Fruit fly (Drosophila melanogaster) whole organism, embryonic: ENCODE measurements around the gene Esyt2.

Experiments used
- Asciz ChIP-seq: fragments of 200-800 bp; sonication (Bioruptor generic); optimal IDR thresholded peaks from 2 replicates; lab custom pipeline; 2017; ENCODE audit warnings: missing biosample characterization, mild to moderate bottlenecking, missing genetic modification characterization, missing genetic modification reagents
- Awh ChIP-seq: fragments of 200-800 bp; sonication (Bioruptor generic); IDR thresholded peaks from 2 replicates; pipeline ENCODE4, ENCODE4 v1.3.6; 2022; ENCODE audit warnings: missing biosample characterization, missing genetic modification characterization
- CG10565 ChIP-seq: fragments of 200-800 bp; sonication (Bioruptor generic); optimal IDR thresholded peaks from 3 replicates; lab custom pipeline; 2016; ENCODE audit warnings: missing biosample characterization, mild to moderate bottlenecking, missing genetic modification characterization
- CG10654 ChIP-seq: fragments of 200-800 bp; sonication (Bioruptor generic); optimal IDR thresholded peaks from 2 replicates; lab custom pipeline; 2016; ENCODE audit warnings: missing biosample characterization, missing genetic modification characterization
- CG12942 ChIP-seq: fragments of 200-800 bp; sonication (Bioruptor generic); optimal IDR thresholded peaks from 3 replicates; lab custom pipeline; 2016; ENCODE audit warnings: missing biosample characterization, missing genetic modification characterization
- CG14014 ChIP-seq: fragments of 200-800 bp; sonication (Bioruptor generic); IDR thresholded peaks from 2 replicates; pipeline ENCODE4 v1.3.6; 2022; ENCODE audit warnings: missing biosample characterization, missing genetic modification characterization
- CG16815 ChIP-seq: fragments of 200-800 bp; sonication (Bioruptor generic); optimal IDR thresholded peaks from 3 replicates; lab custom pipeline; 2017; ENCODE audit warnings: missing biosample characterization, mild to moderate bottlenecking, missing genetic modification characterization
- CG17568 ChIP-seq: fragments of 200-800 bp; sonication (Bioruptor generic); optimal IDR thresholded peaks from 2 replicates; lab custom pipeline; 2018; ENCODE audit warnings: missing biosample characterization, mild to moderate bottlenecking, missing genetic modification characterization, moderate library complexity
- CG17829 ChIP-seq: fragments of 200-800 bp; optimal IDR thresholded peaks from 2 replicates; lab custom pipeline; 2019; ENCODE audit warnings: missing biosample characterization, mild to moderate bottlenecking, missing genetic modification characterization, moderate library complexity
- CG33557 ChIP-seq: fragments of 200-800 bp; sonication (Bioruptor generic); optimal IDR thresholded peaks from 2 replicates; lab custom pipeline; 2019; ENCODE audit warnings: missing biosample characterization, mild to moderate bottlenecking, missing genetic modification characterization, moderate library complexity
- CG5245 ChIP-seq: fragments of 200-800 bp; sonication (Bioruptor generic); optimal IDR thresholded peaks from 3 replicates; lab custom pipeline; 2016; ENCODE audit warnings: missing biosample characterization, missing genetic modification characterization
- CG5953 ChIP-seq: fragments of 200-800 bp; sonication (Bioruptor generic); IDR thresholded peaks from 2 replicates; pipeline ENCODE4 v1.3.6; 2022; ENCODE audit warnings: missing biosample characterization, missing genetic modification characterization
- CG6689 ChIP-seq: fragments of 200-800 bp; sonication (Bioruptor generic); IDR thresholded peaks from 2 replicates; pipeline ENCODE4 v1.3.6; 2022; ENCODE audit warnings: missing biosample characterization, missing genetic modification characterization
- CG7745 ChIP-seq: fragments of 200-800 bp; sonication (Bioruptor generic); optimal IDR thresholded peaks from 2 replicates; lab custom pipeline; 2018; ENCODE audit warnings: missing biosample characterization, mild to moderate bottlenecking, missing genetic modification characterization, moderate library complexity
- CG8478 ChIP-seq: fragments of >200 bp; optimal IDR thresholded peaks from 2 replicates; lab custom pipeline; 2018
- CG9797 ChIP-seq: fragments of 200-800 bp; sonication (Bioruptor generic); optimal IDR thresholded peaks from 3 replicates; lab custom pipeline; 2018; ENCODE audit warnings: missing biosample characterization, mild to moderate bottlenecking, missing genetic modification characterization
- Chrac-16 ChIP-seq: fragments of 200-800 bp; sonication (Bioruptor generic); optimal IDR thresholded peaks from 3 replicates; lab custom pipeline; 2016; ENCODE audit warnings: missing biosample characterization, missing genetic modification characterization
- CoRest ChIP-seq: fragments of 200-800 bp; sonication (Bioruptor generic); optimal IDR thresholded peaks from 3 replicates; lab custom pipeline; 2018; ENCODE audit warnings: missing biosample characterization, mild to moderate bottlenecking, missing genetic modification characterization, moderate library complexity
- D ChIP-seq, 2 experiments: fragments of 200-800 bp in 1 of 2; fragments of >200 bp in 1 of 2; sonication (Bioruptor generic) in 1 of 2; optimal IDR thresholded peaks; 2 replicates in 1 of 2; 3 replicates in 1 of 2; lab custom pipeline; 2017; ENCODE audit warnings: mild to moderate bottlenecking in 1 of 2, missing biosample characterization in 1 of 2, missing genetic modification characterization in 1 of 2, missing genetic modification reagents in 1 of 2
- Drgx ChIP-seq: fragments of 200-800 bp; sonication (Bioruptor generic); IDR thresholded peaks from 2 replicates; pipeline ENCODE4 v1.3.6; 2022; ENCODE audit warnings: missing biosample characterization, missing genetic modification characterization
- H2.0 ChIP-seq: fragments of 200-800 bp; sonication (Bioruptor generic); IDR thresholded peaks from 2 replicates; pipeline ENCODE4 v1.3.6; 2022; ENCODE audit warnings: missing biosample characterization, missing genetic modification characterization
- HLH4C ChIP-seq: fragments of 200-800 bp; sonication (Bioruptor generic); IDR thresholded peaks from 3 replicates; pipeline ENCODE4 v1.3.6; 2022; ENCODE audit warnings: missing biosample characterization, missing genetic modification characterization; ENCODE audit not compliant: partially characterized antibody
- HmgD ChIP-seq: fragments of 200-800 bp; sonication (Bioruptor generic); optimal IDR thresholded peaks from 3 replicates; lab custom pipeline; 2016; ENCODE audit warnings: missing biosample characterization, missing genetic modification characterization
- Kr ChIP-seq: fragments of 200-800 bp; sonication (Bioruptor generic); optimal IDR thresholded peaks from 2 replicates; lab custom pipeline; 2017; ENCODE audit warnings: missing biosample characterization, mild to moderate bottlenecking, missing genetic modification characterization
- Meics ChIP-seq: fragments of 200-800 bp; sonication (Bioruptor generic); optimal IDR thresholded peaks from 2 replicates; lab custom pipeline; 2017; ENCODE audit warnings: missing biosample characterization, mild to moderate bottlenecking, missing genetic modification characterization
- Rx ChIP-seq: fragments of 200-800 bp; sonication (Bioruptor generic); IDR thresholded peaks from 2 replicates; pipeline ENCODE4 v1.3.6; 2022; ENCODE audit warnings: missing biosample characterization, missing genetic modification characterization
- Sox100B ChIP-seq: fragments of 200-800 bp; sonication (Bioruptor generic); optimal IDR thresholded peaks from 3 replicates; lab custom pipeline; 2018; ENCODE audit warnings: missing biosample characterization, mild to moderate bottlenecking, missing genetic modification characterization
- YL-1 ChIP-seq: fragments of 200-800 bp; sonication (Bioruptor generic); optimal IDR thresholded peaks from 3 replicates; lab custom pipeline; 2017; ENCODE audit warnings: missing biosample characterization, mild to moderate bottlenecking, missing genetic modification characterization
- amos ChIP-seq: fragments of 200-800 bp; sonication (Bioruptor generic); IDR thresholded peaks from 2 replicates; pipeline ENCODE4 v1.3.6; 2022; ENCODE audit warnings: missing biosample characterization, missing genetic modification characterization; ENCODE audit not compliant: partially characterized antibody
- ato ChIP-seq: fragments of 200-800 bp; sonication (Bioruptor generic); IDR thresholded peaks from 2 replicates; pipeline ENCODE4 v1.3.6; 2022; ENCODE audit warnings: missing biosample characterization, missing genetic modification characterization; ENCODE audit not compliant: partially characterized antibody
- bbx ChIP-seq: fragments of 200-800 bp; sonication (Bioruptor generic); IDR thresholded peaks from 2 replicates; pipeline ENCODE4 v1.3.6; 2022; ENCODE audit warnings: missing biosample characterization, missing genetic modification characterization; ENCODE audit not compliant: partially characterized antibody
- croc ChIP-seq: fragments of 200-800 bp; sonication (Bioruptor generic); conservative IDR thresholded peaks from 3 replicates; pipeline ENCODE4 v1.3.6; 2022; ENCODE audit warnings: missing biosample characterization, missing genetic modification characterization
- da ChIP-seq: fragments of 200-800 bp; sonication (Bioruptor generic); optimal IDR thresholded peaks from 2 replicates; lab custom pipeline; 2016; ENCODE audit warnings: missing biosample characterization, missing genetic modification characterization
- dati ChIP-seq: fragments of 200-800 bp; sonication (Bioruptor generic); IDR thresholded peaks from 2 replicates; pipeline ENCODE4 v1.3.6; 2022; ENCODE audit warnings: missing biosample characterization, missing genetic modification characterization
- eve ChIP-seq, 2 experiments: fragments of >200 bp; optimal IDR thresholded peaks; 2 replicates each; lab custom pipeline; 2017; ENCODE audit warnings: missing biosample characterization in 2 of 2, missing genetic modification characterization in 2 of 2
- fd3F ChIP-seq: fragments of 200-800 bp; sonication (Bioruptor generic); optimal IDR thresholded peaks from 2 replicates; lab custom pipeline; 2018; ENCODE audit warnings: missing biosample characterization, mild to moderate bottlenecking, missing genetic modification characterization, moderate library complexity
- gem ChIP-seq: fragments of 200-800 bp; sonication (Bioruptor generic); optimal IDR thresholded peaks from 2 replicates; lab custom pipeline; 2019; ENCODE audit warnings: missing biosample characterization, mild to moderate bottlenecking, missing genetic modification characterization, moderate library complexity
- hbn ChIP-seq: fragments of 200-800 bp; sonication (Bioruptor generic); IDR thresholded peaks from 2 replicates; pipeline ENCODE4 v1.3.6; 2022; ENCODE audit warnings: missing biosample characterization, missing genetic modification characterization; ENCODE audit not compliant: partially characterized antibody
- her ChIP-seq: fragments of 200-800 bp; sonication (Bioruptor generic); optimal IDR thresholded peaks from 2 replicates; lab custom pipeline; 2016; ENCODE audit warnings: missing biosample characterization, missing genetic modification characterization
- jing ChIP-seq: fragments of 200-800 bp; sonication (Bioruptor generic); optimal IDR thresholded peaks from 2 replicates; lab custom pipeline; 2018; ENCODE audit warnings: missing biosample characterization, mild to moderate bottlenecking, missing genetic modification characterization
- klu ChIP-seq: fragments of 200-800 bp; sonication (Bioruptor generic); IDR thresholded peaks from 2 replicates; pipeline ENCODE4 v1.3.6; 2022; ENCODE audit warnings: missing biosample characterization, missing genetic modification characterization
- knrl ChIP-seq: fragments of 200-800 bp; sonication (Bioruptor generic); IDR thresholded peaks from 3 replicates; pipeline ENCODE4 v1.3.6; 2022; ENCODE audit warnings: missing biosample characterization, missing genetic modification characterization; ENCODE audit not compliant: partially characterized antibody
- lilli ChIP-seq: fragments of 200-800 bp; sonication (Bioruptor generic); optimal IDR thresholded peaks from 3 replicates; lab custom pipeline; 2016; ENCODE audit warnings: missing biosample characterization, missing genetic modification characterization
- odd ChIP-seq: fragments of 200-800 bp; sonication (Bioruptor generic); optimal IDR thresholded peaks from 2 replicates; lab custom pipeline; 2017; ENCODE audit warnings: missing biosample characterization, mild to moderate bottlenecking, missing genetic modification characterization
- phol ChIP-seq: fragments of 200-800 bp; sonication (Bioruptor generic); optimal IDR thresholded peaks from 3 replicates; lab custom pipeline; 2018; ENCODE audit warnings: missing biosample characterization, mild to moderate bottlenecking, missing genetic modification characterization, moderate library complexity
- pnt ChIP-seq: fragments of 200-800 bp; sonication (Bioruptor generic); optimal IDR thresholded peaks from 3 replicates; lab custom pipeline; 2016; ENCODE audit warnings: missing biosample characterization, missing genetic modification characterization
- sens-2 ChIP-seq: fragments of 200-800 bp; sonication (Bioruptor generic); IDR thresholded peaks from 2 replicates; pipeline ENCODE4 v1.3.6; 2022; ENCODE audit warnings: missing biosample characterization, missing genetic modification characterization
- vfl ChIP-seq: fragments of 200-800 bp; sonication (Bioruptor generic); optimal IDR thresholded peaks from 2 replicates; lab custom pipeline; 2016; ENCODE audit warnings: missing biosample characterization, missing genetic modification characterization
- wek ChIP-seq: fragments of 200-800 bp; sonication (Bioruptor generic); optimal IDR thresholded peaks from 3 replicates; lab custom pipeline; 2018; ENCODE audit warnings: missing biosample characterization, mild to moderate bottlenecking, missing genetic modification characterization, moderate library complexity
- zfh1 ChIP-seq: fragments of 200-800 bp; sonication (Bioruptor generic); IDR thresholded peaks from 3 replicates; pipeline ENCODE4 v1.3.6; 2022; ENCODE audit warnings: missing biosample characterization, missing genetic modification characterization

The Esyt2 gene

dm6 chr3R:24572540-24573043, 28.1 kb downstream of the Esyt2 start (continued):
- peak; percentile 94 for TF ChIP-seq CG12942 (GFP tag; lab: Kevin White, UChicago)
- TF ChIP-seq wek = peak; percentile 78
- TF ChIP-seq phol (tag; lab: Kevin White, UChicago) = peak; percentile 94
- peak; percentile 98 for TF ChIP-seq gem (tag; lab: Kevin White, UChicago)
- TF ChIP-seq vfl (GFP tag; lab: Kevin White, UChicago) = peak; percentile 96
- no peak for TF ChIP-seq D (optimal IDR thresholded peaks at IDR 0.05; lab: Kevin White, UChicago)
- peak; percentile 96 for TF ChIP-seq D (GFP tag; optimal IDR thresholded peaks at IDR 0.05; lab: Kevin White, UChicago)
- peak; percentile 99 for TF ChIP-seq zfh1 (GFP tag; lab: Robert Waterston, UW)
- TF ChIP-seq her (GFP tag; lab: Kevin White, UChicago) = peak; percentile 90
- TF ChIP-seq CG5245 (GFP tag; lab: Kevin White, UChicago) = peak; percentile 96
- TF ChIP-seq CG7745 = peak; percentile 54
- TF ChIP-seq CG16815 (GFP tag; lab: Kevin White, UChicago) = peak; percentile 85
- no peak for TF ChIP-seq bbx (GFP tag; lab: Robert Waterston, UW)
- no peak for TF ChIP-seq HLH4C
- peak; percentile 95 for TF ChIP-seq YL-1 (GFP tag; lab: Kevin White, UChicago)
- peak; percentile 81 for TF ChIP-seq HmgD (GFP tag; lab: Kevin White, UChicago)
- TF ChIP-seq Chrac-16 (GFP tag; lab: Kevin White, UChicago) = peak; percentile 96
- peak; percentile 99 for TF ChIP-seq CG5953
- TF ChIP-seq odd (GFP tag; lab: Kevin White, UChicago) = peak; percentile 96
- peak; percentile 97 for TF ChIP-seq dati (GFP tag; lab: Robert Waterston, UW)
- TF ChIP-seq da (GFP tag; lab: Kevin White, UChicago) = peak; percentile 86
- TF ChIP-seq CG10654 (GFP tag; lab: Kevin White, UChicago) = peak; percentile 95
- TF ChIP-seq CG14014 (GFP tag; lab: Robert Waterston, UW) = peak; percentile 99
- TF ChIP-seq knrl (GFP tag; lab: Robert Waterston, UW) = no peak; the same call in 2 of the 3 replicates
- TF ChIP-seq CG8478 = no peak
- peak; percentile 99 for TF ChIP-seq Meics (GFP tag; lab: Kevin White, UChicago)
- peak; percentile 72 for TF ChIP-seq CG33557
- TF ChIP-seq pnt (GFP tag; lab: Kevin White, UChicago) = peak; percentile 93
- TF ChIP-seq Sox100B (GFP tag; lab: Kevin White, UChicago) = peak; percentile 96
- TF ChIP-seq CG6689 (GFP tag; lab: Robert Waterston, UW) = peak; percentile 97
- peak; percentile 96 for TF ChIP-seq fd3F (GFP tag; lab: Kevin White, UChicago)
- TF ChIP-seq hbn = no peak
- peak; percentile 98 for TF ChIP-seq Rx (GFP tag; lab: Robert Waterston, UW)
- TF ChIP-seq amos (GFP tag; lab: Robert Waterston, UW) = no peak; the same call in 1 of the 2 replicates
- TF ChIP-seq CG10565 = peak; percentile 75
- TF ChIP-seq CoRest = peak; percentile 97
- peak; percentile 98 for TF ChIP-seq Asciz (GFP tag; lab: Kevin White, UChicago)
- peak; percentile 86 for TF ChIP-seq jing (GFP tag; lab: Kevin White, UChicago)
- peak; percentile 99 for TF ChIP-seq Awh (GFP tag; lab: Robert Waterston, UW)
- peak; percentile 97 for TF ChIP-seq CG17568
- no peak for TF ChIP-seq ato (GFP tag; lab: Robert Waterston, UW)
- TF ChIP-seq croc (GFP tag; lab: Robert Waterston, UW) = peak; percentile 92
- TF ChIP-seq klu = peak; percentile 94
- TF ChIP-seq lilli (GFP tag; lab: Kevin White, UChicago) = peak; percentile 98
- TF ChIP-seq CG9797 (GFP tag; lab: Kevin White, UChicago) = peak; percentile 44
- peak; percentile 98 for TF ChIP-seq H2.0 (GFP tag; lab: Robert Waterston, UW)
- no peak for TF ChIP-seq Kr (GFP tag; lab: Kevin White, UChicago)
- peak; percentile 99 for TF ChIP-seq Drgx (GFP tag; lab: Robert Waterston, UW)
- peak; percentile 97 for TF ChIP-seq sens-2 (GFP tag; lab: Robert Waterston, UW)
- TF ChIP-seq CG17829 (tag; lab: Kevin White, UChicago) = peak; percentile 98
- peak in 1 of 2 experiments; percentile 97 for TF ChIP-seq eve (GFP tag; optimal IDR thresholded peaks at IDR 0.05; lab: Kevin White, UChicago)
